Worm (Caenorhabditis elegans) whole organism, L1 larva: ENCODE measurements around the gene txt-9.

ENCODE experiments used
- C34B4.2 ChIP-seq: sonication (generic microtip); optimal IDR thresholded peaks from 2 replicates; lab custom pipeline; 2017; ENCODE audit warnings: mild to moderate bottlenecking, missing genetic modification characterization, missing compliant biosample characterization
- F16B12.6 ChIP-seq: fragments of 150-350 bp; optimal IDR thresholded peaks from 2 replicates; lab custom pipeline; 2014; ENCODE audit warnings: missing biosample characterization, missing genetic modification characterization
- Y116A8C.19 ChIP-seq: sonication (generic microtip); optimal IDR thresholded peaks from 2 replicates; lab custom pipeline; 2016; ENCODE audit warnings: missing compliant biosample characterization, missing genetic modification characterization, borderline replicate concordance
- aha-1 ChIP-seq: fragments of 150-350 bp; optimal IDR thresholded peaks from 2 replicates; lab custom pipeline; 2014; ENCODE audit warnings: missing biosample characterization, missing genetic modification characterization
- alr-1 ChIP-seq: fragments of 200-800 bp; sonication (Bioruptor generic); optimal IDR thresholded peaks from 2 replicates; lab custom pipeline; 2018; ENCODE audit warnings: borderline replicate concordance, mild to moderate bottlenecking, missing genetic modification characterization, missing compliant biosample characterization
- ama-1 ChIP-seq: fragments of 150-350 bp; optimal IDR thresholded peaks from 2 replicates; lab custom pipeline; 2014
- blmp-1 ChIP-seq: fragments of 150-350 bp; optimal IDR thresholded peaks from 2 replicates; lab custom pipeline; 2014; ENCODE audit warnings: missing biosample characterization, missing genetic modification characterization
- ceh-90 ChIP-seq: sonication (generic microtip); optimal IDR thresholded peaks from 2 replicates; lab custom pipeline; 2016; ENCODE audit warnings: missing genetic modification characterization, missing compliant biosample characterization
- ces-1 ChIP-seq: fragments of 150-350 bp; optimal IDR thresholded peaks from 2 replicates; lab custom pipeline; 2014; ENCODE audit warnings: missing biosample characterization, missing genetic modification reagents, missing genetic modification characterization
- dpl-1 ChIP-seq, 3 experiments: fragments of 150-350 bp in 2 of 3; sonication (generic microtip) in 1 of 3; optimal IDR thresholded peaks; 2 replicates each; lab custom pipeline; 2014 to 2017; ENCODE audit warnings: missing biosample characterization in 3 of 3, missing genetic modification characterization in 3 of 3, missing genetic modification reagents in 3 of 3
- efl-1 ChIP-seq, 4 experiments: fragments of 150-350 bp; optimal IDR thresholded peaks in 3 of 4; peaks in 1 of 4; 1 replicate in 1 of 4; 2 replicates in 3 of 4; lab custom pipeline; 2014; ENCODE audit warnings: missing biosample characterization in 2 of 4, missing genetic modification characterization in 2 of 4, missing genetic modification reagents in 2 of 4
- egl-13 ChIP-seq: sonication (generic microtip); optimal IDR thresholded peaks from 2 replicates; lab custom pipeline; 2016; ENCODE audit warnings: missing genotype, missing genetic modification reagents, missing genetic modification characterization, missing compliant biosample characterization
- egl-27 ChIP-seq, 2 experiments: fragments of 150-350 bp in 1 of 2; sonication (generic microtip); optimal IDR thresholded peaks; 3 replicates each; lab custom pipeline; 2017 to 2018; ENCODE audit warnings: missing biosample characterization in 2 of 2, missing genetic modification characterization in 2 of 2, missing genetic modification reagents in 2 of 2
- elt-2 ChIP-seq: sonication (generic microtip); optimal IDR thresholded peaks from 2 replicates; lab custom pipeline; 2016; ENCODE audit warnings: missing genetic modification characterization, mild to moderate bottlenecking, inconsistent platforms, missing compliant biosample characterization, missing genetic modification reagents
- ets-5 ChIP-seq: fragments of 200-800 bp; sonication (Bioruptor generic); IDR thresholded peaks from 2 replicates; pipeline ENCODE4 v1.3.6; 2022; ENCODE audit warnings: missing genetic modification characterization, missing compliant biosample characterization
- fkh-8 ChIP-seq: sonication (generic microtip); optimal IDR thresholded peaks from 2 replicates; lab custom pipeline; 2016; ENCODE audit warnings: mild to moderate bottlenecking, missing genetic modification characterization, missing compliant biosample characterization
- grh-1 ChIP-seq: fragments of 200-800 bp; sonication (Bioruptor generic); IDR thresholded peaks from 2 replicates; pipeline ENCODE4 v1.3.6; 2022; ENCODE audit warnings: missing genetic modification reagents, missing genetic modification characterization, missing compliant biosample characterization
- hlh-17 ChIP-seq: fragments of 200-800 bp; sonication (Bioruptor generic); optimal IDR thresholded peaks from 2 replicates; lab custom pipeline; 2018; ENCODE audit warnings: missing genetic modification characterization, mild to moderate bottlenecking, missing compliant biosample characterization, moderate library complexity, borderline replicate concordance
- hlh-4 ChIP-seq: sonication (generic microtip); optimal IDR thresholded peaks from 2 replicates; lab custom pipeline; 2016; ENCODE audit warnings: mild to moderate bottlenecking, missing genetic modification characterization, missing compliant biosample characterization
- lin-14 ChIP-seq: fragments of 200-800 bp; sonication (Bioruptor generic); optimal IDR thresholded peaks from 2 replicates; lab custom pipeline; 2018; ENCODE audit warnings: mild to moderate bottlenecking, missing genetic modification characterization, moderate library complexity, missing compliant biosample characterization
- lin-35 ChIP-seq, 2 experiments: fragments of 150-350 bp; optimal IDR thresholded peaks; 2 replicates each; lab custom pipeline; 2014; ENCODE audit warnings: missing biosample characterization in 2 of 2, missing genetic modification characterization in 2 of 2, missing genetic modification reagents in 2 of 2
- mab-9 ChIP-seq: fragments of 200-800 bp; sonication (Bioruptor generic); IDR thresholded peaks from 2 replicates; pipeline ENCODE4 v1.3.6; 2022; ENCODE audit warnings: missing genetic modification reagents, missing genetic modification characterization, missing compliant biosample characterization
- mdl-1 ChIP-seq, 2 experiments: fragments of 150-350 bp; optimal IDR thresholded peaks; 2 replicates each; lab custom pipeline; 2014 to 2017; ENCODE audit warnings: missing biosample characterization in 2 of 2, missing genetic modification characterization in 2 of 2, inconsistent platforms in 1 of 2
- nhr-19 ChIP-seq: fragments of 200-800 bp; sonication (Bioruptor generic); conservative IDR thresholded peaks from 2 replicates; pipeline ENCODE4 v1.3.6; 2022; ENCODE audit warnings: missing genetic modification characterization, missing compliant biosample characterization
- nhr-47 ChIP-seq: sonication (generic microtip); optimal IDR thresholded peaks from 2 replicates; lab custom pipeline; 2016; ENCODE audit warnings: mild to moderate bottlenecking, missing genetic modification characterization, moderate library complexity, missing compliant biosample characterization
- nhr-76 ChIP-seq: sonication (generic microtip); optimal IDR thresholded peaks from 2 replicates; lab custom pipeline; 2017; ENCODE audit warnings: missing biosample characterization, missing genetic modification characterization
- nhr-90 ChIP-seq: sonication (generic microtip); optimal IDR thresholded peaks from 2 replicates; lab custom pipeline; 2016; ENCODE audit warnings: mild to moderate bottlenecking, missing genetic modification characterization, missing compliant biosample characterization; ENCODE audit not compliant: poor library complexity
- pag-3 ChIP-seq: sonication (generic microtip); optimal IDR thresholded peaks from 2 replicates; lab custom pipeline; 2017; ENCODE audit warnings: missing genetic modification characterization, mild to moderate bottlenecking, missing compliant biosample characterization, antibody characterized with exemption, borderline replicate concordance; ENCODE audit not compliant: insufficient read depth
- rnt-1 ChIP-seq: sonication (generic microtip); optimal IDR thresholded peaks from 2 replicates; lab custom pipeline; 2016; ENCODE audit warnings: mild to moderate bottlenecking, missing genetic modification characterization, moderate library complexity, missing compliant biosample characterization
- skn-1 ChIP-seq: fragments of 150-350 bp; optimal IDR thresholded peaks from 2 replicates; lab custom pipeline; 2014; ENCODE audit warnings: missing biosample characterization, missing genetic modification characterization
- snpc-4 ChIP-seq: fragments of 150-350 bp; optimal IDR thresholded peaks from 2 replicates; lab custom pipeline; 2014; ENCODE audit warnings: missing biosample characterization, missing genetic modification characterization
- snu-23 ChIP-seq: sonication (generic microtip); optimal IDR thresholded peaks from 2 replicates; lab custom pipeline; 2016; ENCODE audit warnings: missing genetic modification characterization, missing compliant biosample characterization
- sox-4 ChIP-seq: sonication (generic microtip); optimal IDR thresholded peaks from 2 replicates; lab custom pipeline; 2016; ENCODE audit warnings: missing genetic modification characterization, missing compliant biosample characterization
- sptf-1 ChIP-seq: fragments of 150-350 bp; optimal IDR thresholded peaks from 2 replicates; lab custom pipeline; 2014; ENCODE audit warnings: missing biosample characterization, missing genetic modification characterization
- tbx-2 ChIP-seq: sonication (generic microtip); optimal IDR thresholded peaks from 2 replicates; lab custom pipeline; 2016; ENCODE audit warnings: missing genetic modification characterization, missing compliant biosample characterization
- tlp-1 ChIP-seq: fragments of 150-350 bp; optimal IDR thresholded peaks from 2 replicates; lab custom pipeline; 2014; ENCODE audit warnings: missing biosample characterization, missing genetic modification characterization
- unc-130 ChIP-seq: fragments of 150-350 bp; optimal IDR thresholded peaks from 2 replicates; lab custom pipeline; 2017; ENCODE audit warnings: missing biosample characterization, missing genetic modification characterization, inconsistent platforms
- unc-62 ChIP-seq: fragments of 150-350 bp; optimal IDR thresholded peaks from 2 replicates; lab custom pipeline; 2014; ENCODE audit warnings: missing biosample characterization, missing genetic modification reagents, missing genetic modification characterization
- vab-15 ChIP-seq: sonication (generic microtip); optimal IDR thresholded peaks from 2 replicates; lab custom pipeline; 2017; ENCODE audit warnings: missing genotype, mild to moderate bottlenecking, missing genetic modification characterization, missing compliant biosample characterization
- ztf-11 ChIP-seq, 2 experiments: sonication (generic microtip); optimal IDR thresholded peaks; 2 replicates each; lab custom pipeline; 2016 to 2017; ENCODE audit warnings: missing genetic modification characterization in 2 of 2, missing biosample characterization in 1 of 2, missing compliant biosample characterization in 1 of 2
- ztf-4 ChIP-seq: fragments of 150-350 bp; optimal IDR thresholded peaks from 2 replicates; lab custom pipeline; 2014; ENCODE audit warnings: missing biosample characterization, missing genetic modification characterization

txt-9 gene

DNA sequence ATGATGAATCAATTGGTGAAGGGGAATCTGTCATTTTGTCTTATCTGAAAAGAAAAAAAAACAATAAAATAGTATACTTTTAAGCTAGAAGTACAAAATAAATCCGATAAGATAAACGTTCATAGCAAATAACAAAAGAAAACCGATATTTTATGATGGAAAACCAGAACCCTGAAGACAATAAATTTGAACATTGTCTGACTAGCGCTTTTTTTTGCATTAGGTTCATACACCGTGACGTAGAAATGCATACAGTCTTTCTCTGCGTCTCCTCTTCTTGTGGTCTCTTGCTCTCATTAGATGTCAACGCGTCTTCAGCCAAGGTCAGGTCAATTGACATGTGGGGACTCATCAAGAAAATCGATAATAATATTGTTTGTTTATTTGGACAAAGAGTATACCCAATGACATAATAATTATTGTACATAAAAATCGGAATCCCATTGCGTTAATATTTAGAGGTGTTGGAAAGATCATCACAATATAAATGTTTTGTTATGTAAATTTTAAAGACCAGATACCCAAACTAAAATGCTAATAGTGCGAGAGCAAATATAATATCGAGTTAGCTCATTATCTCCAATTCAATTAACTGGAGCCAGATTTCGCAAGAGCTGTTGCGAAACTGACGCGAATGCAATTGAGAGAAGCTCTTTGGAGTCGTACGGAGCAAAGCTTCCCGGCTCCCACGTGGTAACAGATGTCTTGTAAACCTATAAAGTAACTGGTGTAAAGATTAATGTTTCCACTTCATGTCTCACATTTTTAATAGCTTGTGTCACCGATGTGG is 4.3 kb upstream of the txt-9 start, which contains the start of gene dsh-2 (continued):
- no peak for TF ChIP-seq pag-3 (tag; lab: Kevin White, UChicago)
- TF ChIP-seq dpl-1 (GFP tag; optimal IDR thresholded peaks at IDR 0.05; lab: Kevin White, UChicago) = peak; percentile 69 to 83 (median 81)
- TF ChIP-seq alr-1 = no peak
- peak; percentile 69 for TF ChIP-seq blmp-1 (tag; lab: Kevin White, UChicago)
- peak; percentile 10 for TF ChIP-seq ceh-90
- no peak for TF ChIP-seq egl-13 (tag; lab: Kevin White, UChicago)
- TF ChIP-seq snpc-4 (tag; lab: Kevin White, UChicago) = no peak
- no peak for TF ChIP-seq tlp-1
- peak in 1 of 2 experiments; percentile 10 for TF ChIP-seq ztf-11 (tag; optimal IDR thresholded peaks at IDR 0.05; lab: Kevin White, UChicago)
- TF ChIP-seq hlh-17 = no peak
- TF ChIP-seq skn-1 (tag; lab: Kevin White, UChicago) = peak; percentile 9
- TF ChIP-seq Y116A8C.19 (tag; lab: Kevin White, UChicago) = no peak
- TF ChIP-seq unc-62 (GFP tag; lab: Kevin White, UChicago) = no peak
- no peak for TF ChIP-seq ets-5
- TF ChIP-seq nhr-19 = peak; percentile 30
- no peak for TF ChIP-seq ces-1
- peak; percentile 46 for TF ChIP-seq unc-130 (tag; lab: Kevin White, UChicago)
- peak in 1 of 2 experiments; percentile 62 for TF ChIP-seq mdl-1 (tag; optimal IDR thresholded peaks at IDR 0.05; lab: Kevin White, UChicago)
- no peak for TF ChIP-seq mab-9 (GFP tag; lab: Robert Waterston, UW)
- TF ChIP-seq ama-1 (lab: Kevin White, UChicago) = no peak
- peak; percentile 63 for TF ChIP-seq nhr-90
- TF ChIP-seq grh-1 (GFP tag; lab: Robert Waterston, UW) = peak; percentile 35; the same call in 1 of the 2 replicates
- no peak for TF ChIP-seq sox-4 (tag; lab: Kevin White, UChicago)
- peak; percentile 45 for TF ChIP-seq rnt-1 (tag; lab: Kevin White, UChicago)
- TF ChIP-seq fkh-8 (tag; lab: Kevin White, UChicago) = no peak
- no peak for TF ChIP-seq sptf-1 (tag; lab: Kevin White, UChicago)
- TF ChIP-seq snu-23 = peak; percentile 74
- TF ChIP-seq aha-1 (tag; lab: Kevin White, UChicago) = no peak
- peak; percentile 64 for TF ChIP-seq lin-14 (GFP tag; lab: Kevin White, UChicago)
- peak; percentile 48 for TF ChIP-seq nhr-47
- peak; percentile 68 to 92 for TF ChIP-seq lin-35 (GFP tag; optimal IDR thresholded peaks at IDR 0.05; lab: Kevin White, UChicago)
- TF ChIP-seq tbx-2 (tag; lab: Kevin White, UChicago) = peak; percentile 43

DNA sequence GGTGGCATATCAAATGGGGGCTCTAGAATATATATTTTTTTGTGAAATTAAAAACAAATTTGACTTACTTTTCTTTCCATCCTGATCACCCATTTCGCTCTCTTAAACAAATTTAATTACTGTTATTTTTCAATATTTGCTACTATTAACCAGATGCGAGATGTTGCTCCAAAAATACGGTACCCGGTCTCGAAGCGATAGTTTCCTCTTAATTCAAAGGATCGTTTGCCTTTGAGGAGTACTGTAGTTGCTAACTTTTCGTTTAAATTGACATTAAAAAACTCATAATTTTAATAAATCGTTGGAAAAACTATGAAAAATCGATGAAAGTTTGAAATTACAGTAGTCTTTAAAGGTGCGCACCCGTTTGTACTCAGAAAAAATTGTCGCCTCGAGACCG is 2.2 kb upstream of the txt-9 start, which contains the start of gene C04G6.4:
C04G6.4 (minus strand) TSS at position 101 of the 400 bp plus-strand sequence.
- TF ChIP-seq vab-15 (tag; lab: Kevin White, UChicago) = no peak
- no peak for TF ChIP-seq tlp-1
- TF ChIP-seq, all 84 proteins: peak for 0

DNA sequence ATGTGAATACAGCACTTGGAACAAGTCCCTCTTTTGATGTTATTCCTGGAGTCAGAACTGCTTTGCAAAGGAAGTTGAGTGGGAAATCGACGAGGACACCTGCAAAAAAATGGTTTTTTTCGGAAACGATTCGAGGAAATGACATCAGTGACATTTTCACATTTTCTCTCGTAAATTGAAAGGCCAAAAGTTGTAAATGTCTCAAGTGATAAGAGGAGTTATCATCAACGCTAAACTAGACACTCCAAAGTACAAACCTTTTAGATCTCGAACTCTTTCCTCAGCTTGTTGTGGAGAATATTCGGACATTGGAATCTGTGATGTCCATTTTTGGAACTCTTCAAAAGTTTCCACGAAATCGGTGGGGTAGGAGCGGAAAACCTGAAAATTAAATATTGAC is 1.4 kb upstream of the txt-9 start:
- no peak for TF ChIP-seq nhr-19
- TF ChIP-seq C34B4.2 (tag; lab: Kevin White, UChicago) = no peak
- TF ChIP-seq egl-27 (tag; optimal IDR thresholded peaks at IDR 0.05; lab: Kevin White, UChicago) = no peak
- no peak for TF ChIP-seq ets-5
- no peak for TF ChIP-seq snu-23
- TF ChIP-seq dpl-1 (GFP tag; optimal IDR thresholded peaks at IDR 0.05; lab: Kevin White, UChicago) = no peak
- TF ChIP-seq mdl-1 (tag; optimal IDR thresholded peaks at IDR 0.05; lab: Kevin White, UChicago) = no peak
- TF ChIP-seq nhr-76 = no peak
- no peak for TF ChIP-seq hlh-17
- TF ChIP-seq F16B12.6 = no peak
- no peak for TF ChIP-seq hlh-4 (tag; lab: Kevin White, UChicago)
- TF ChIP-seq sptf-1 (tag; lab: Kevin White, UChicago) = no peak
- TF ChIP-seq blmp-1 (tag; lab: Kevin White, UChicago) = no peak
- TF ChIP-seq ztf-4 (tag; lab: Kevin White, UChicago) = no peak
- TF ChIP-seq efl-1 (optimal IDR thresholded peaks at IDR 0.05; lab: Kevin White, UChicago) = no peak
- TF ChIP-seq efl-1 (GFP tag; optimal IDR thresholded peaks at IDR 0.05 in 1 of 2; lab: Kevin White, UChicago) = peak in 1 of 2 experiments; percentile 24
- TF ChIP-seq elt-2 (tag; lab: Kevin White, UChicago) = peak; percentile 52
